Fruit fly (Drosophila melanogaster) whole organism, prepupa: ENCODE data around the gene ppk31.

Source experiments
- Blimp-1 ChIP-seq: fragments of 200-800 bp; sonication (Bioruptor generic); optimal IDR thresholded peaks from 3 replicates; lab custom pipeline; 2017; ENCODE audit warnings: missing biosample characterization, missing genetic modification characterization, mild to moderate bottlenecking, moderate library complexity, missing genetic modification reagents
- CG10631 ChIP-seq: fragments of 200-800 bp; sonication (Bioruptor generic); optimal IDR thresholded peaks from 2 replicates; lab custom pipeline; 2016; ENCODE audit warnings: missing biosample characterization, missing genetic modification characterization
- CG10669 ChIP-seq: fragments of 200-800 bp; sonication (Bioruptor generic); optimal IDR thresholded peaks from 3 replicates; lab custom pipeline; 2018; ENCODE audit warnings: missing biosample characterization, mild to moderate bottlenecking, missing genetic modification characterization, moderate library complexity
- CG11294 ChIP-seq: fragments of 200-800 bp; sonication (Bioruptor generic); IDR thresholded peaks from 2 replicates; pipeline ENCODE4 v1.3.6; 2022; ENCODE audit warnings: missing biosample characterization, missing genetic modification characterization
- CG11762 ChIP-seq: fragments of 200-800 bp; sonication (Bioruptor generic); optimal IDR thresholded peaks from 3 replicates; lab custom pipeline; 2016; ENCODE audit warnings: missing biosample characterization, missing genetic modification characterization; ENCODE audit not compliant: insufficient read depth
- CG15336 ChIP-seq: fragments of 200-800 bp; sonication (Bioruptor generic); IDR thresholded peaks from 2 replicates; pipeline ENCODE4 v1.3.6; 2022; ENCODE audit warnings: missing biosample characterization, missing genetic modification characterization
- CG1621 ChIP-seq: fragments of 200-800 bp; sonication (Bioruptor generic); optimal IDR thresholded peaks from 3 replicates; lab custom pipeline; 2018; ENCODE audit warnings: missing biosample characterization, mild to moderate bottlenecking, missing genetic modification characterization
- CG16779 ChIP-seq: fragments of 200-800 bp; sonication (Bioruptor generic); optimal IDR thresholded peaks from 3 replicates; lab custom pipeline; 2017; ENCODE audit warnings: missing biosample characterization, mild to moderate bottlenecking, missing genetic modification characterization
- CG32006 ChIP-seq: fragments of 200-800 bp; sonication (Bioruptor generic); optimal IDR thresholded peaks from 3 replicates; lab custom pipeline; 2017; ENCODE audit warnings: missing biosample characterization, mild to moderate bottlenecking, missing genetic modification characterization
- CG34406 ChIP-seq: fragments of 200-800 bp; sonication (Bioruptor generic); optimal IDR thresholded peaks from 3 replicates; lab custom pipeline; 2016; ENCODE audit warnings: missing biosample characterization, missing genetic modification characterization
- CG3919 ChIP-seq: fragments of 200-800 bp; sonication (Bioruptor generic); optimal IDR thresholded peaks from 3 replicates; lab custom pipeline; 2016; ENCODE audit warnings: missing biosample characterization, missing genetic modification characterization
- CG6808 ChIP-seq: fragments of 200-800 bp; sonication (Bioruptor generic); optimal IDR thresholded peaks from 3 replicates; lab custom pipeline; 2017; ENCODE audit warnings: missing biosample characterization, missing genetic modification characterization, mild to moderate bottlenecking, moderate library complexity, missing genetic modification reagents
- CG6854 ChIP-seq: fragments of 200-800 bp; sonication (Bioruptor generic); optimal IDR thresholded peaks from 2 replicates; lab custom pipeline; 2017; ENCODE audit warnings: missing biosample characterization, mild to moderate bottlenecking, missing genetic modification characterization
- CG7368 ChIP-seq: fragments of 200-800 bp; sonication (Bioruptor generic); optimal IDR thresholded peaks from 3 replicates; lab custom pipeline; 2016; ENCODE audit warnings: missing biosample characterization, missing genetic modification characterization
- CG8119 ChIP-seq: fragments of 200-800 bp; sonication (Bioruptor generic); IDR thresholded peaks from 3 replicates; pipeline ENCODE4 v1.3.6; 2022; ENCODE audit warnings: missing biosample characterization, missing genetic modification characterization
- CG8319 ChIP-seq: fragments of 200-800 bp; sonication (Bioruptor generic); optimal IDR thresholded peaks from 3 replicates; lab custom pipeline; 2016; ENCODE audit warnings: missing biosample characterization, missing genetic modification characterization
- CG9139 ChIP-seq: fragments of 200-800 bp; sonication (Bioruptor generic); optimal IDR thresholded peaks from 3 replicates; lab custom pipeline; 2017; ENCODE audit warnings: missing biosample characterization, mild to moderate bottlenecking, missing genetic modification characterization
- Eip93F ChIP-seq: fragments of 200-800 bp; sonication (Bioruptor generic); optimal IDR thresholded peaks from 2 replicates; lab custom pipeline; 2016; ENCODE audit warnings: missing biosample characterization, mild to moderate bottlenecking, missing genetic modification characterization
- Ets21C ChIP-seq: fragments of 200-800 bp; sonication (Bioruptor generic); optimal IDR thresholded peaks from 3 replicates; lab custom pipeline; 2016; ENCODE audit warnings: missing biosample characterization, missing genetic modification characterization
- Ets96B ChIP-seq: fragments of 200-800 bp; optimal IDR thresholded peaks from 2 replicates; lab custom pipeline; 2019; ENCODE audit warnings: missing biosample characterization, mild to moderate bottlenecking, missing genetic modification characterization, moderate library complexity
- Gug ChIP-seq: fragments of 200-800 bp; sonication (Bioruptor generic); IDR thresholded peaks from 2 replicates; pipeline ENCODE4 v1.3.6; 2022; ENCODE audit warnings: missing biosample characterization, missing genetic modification characterization
- Hr38 ChIP-seq: sonication (Bioruptor generic); optimal IDR thresholded peaks from 2 replicates; lab custom pipeline; 2016; ENCODE audit warnings: missing biosample characterization, missing genetic modification characterization
- Hr39 ChIP-seq: fragments of 200-800 bp; sonication (Bioruptor generic); optimal IDR thresholded peaks from 2 replicates; lab custom pipeline; 2016; ENCODE audit warnings: missing biosample characterization, missing genetic modification characterization
- Hr4 ChIP-seq: fragments of 200-800 bp; sonication (Bioruptor generic); optimal IDR thresholded peaks from 3 replicates; lab custom pipeline; 2016; ENCODE audit warnings: missing biosample characterization, missing genetic modification characterization
- Lpt ChIP-seq: fragments of 200-800 bp; sonication (Bioruptor generic); optimal IDR thresholded peaks from 3 replicates; lab custom pipeline; 2016; ENCODE audit warnings: missing biosample characterization, missing genetic modification characterization
- Met ChIP-seq: fragments of 200-800 bp; sonication (Bioruptor generic); optimal IDR thresholded peaks from 3 replicates; lab custom pipeline; 2016; ENCODE audit warnings: missing biosample characterization, missing genetic modification characterization
- Smox ChIP-seq: fragments of 200-800 bp; sonication (Bioruptor generic); optimal IDR thresholded peaks from 3 replicates; lab custom pipeline; 2016; ENCODE audit warnings: missing biosample characterization, missing genetic modification characterization
- Sox15 ChIP-seq: fragments of 200-800 bp; sonication (Bioruptor generic); optimal IDR thresholded peaks from 3 replicates; lab custom pipeline; 2016; ENCODE audit warnings: missing biosample characterization, missing genetic modification characterization
- achi ChIP-seq: fragments of 200-800 bp; sonication (Bioruptor generic); optimal IDR thresholded peaks from 3 replicates; lab custom pipeline; 2016; ENCODE audit warnings: missing biosample characterization, missing genetic modification characterization
- acj6 ChIP-seq: fragments of 200-800 bp; sonication (Bioruptor generic); optimal IDR thresholded peaks from 3 replicates; lab custom pipeline; 2016; ENCODE audit warnings: missing biosample characterization, missing genetic modification characterization
- cyc ChIP-seq: fragments of 200-800 bp; sonication (Bioruptor generic); optimal IDR thresholded peaks from 3 replicates; lab custom pipeline; 2016; ENCODE audit warnings: missing biosample characterization, missing genetic modification characterization
- dac ChIP-seq: fragments of 200-800 bp; sonication (Bioruptor generic); optimal IDR thresholded peaks from 2 replicates; lab custom pipeline; 2017; ENCODE audit warnings: missing biosample characterization, mild to moderate bottlenecking, missing genetic modification characterization
- dsx ChIP-seq: fragments of 200-800 bp; optimal IDR thresholded peaks from 3 replicates; lab custom pipeline; 2019; ENCODE audit warnings: missing biosample characterization, mild to moderate bottlenecking, missing genetic modification characterization, moderate library complexity; ENCODE audit not compliant: poor library complexity, severe bottlenecking
- eg ChIP-seq: fragments of 200-800 bp; sonication (Bioruptor generic); IDR thresholded peaks from 3 replicates; pipeline ENCODE4 v1.3.6; 2022; ENCODE audit warnings: missing biosample characterization, missing genetic modification characterization
- lz ChIP-seq: fragments of 200-800 bp; sonication (Bioruptor generic); optimal IDR thresholded peaks from 3 replicates; lab custom pipeline; 2016; ENCODE audit warnings: missing biosample characterization, missing genetic modification characterization
- pdm3 ChIP-seq: fragments of 200-800 bp; sonication (Bioruptor generic); optimal IDR thresholded peaks from 3 replicates; lab custom pipeline; 2016; ENCODE audit warnings: missing biosample characterization, missing genetic modification characterization
- salr ChIP-seq, 2 experiments: fragments of 200-800 bp; sonication (Bioruptor generic); optimal IDR thresholded peaks; 3 replicates each; lab custom pipeline; 2016 to 2018; ENCODE audit warnings: missing biosample characterization in 2 of 2, missing genetic modification characterization in 2 of 2, mild to moderate bottlenecking in 1 of 2
- spab ChIP-seq: fragments of 200-800 bp; sonication (Bioruptor generic); optimal IDR thresholded peaks from 2 replicates; lab custom pipeline; 2017; ENCODE audit warnings: missing biosample characterization, mild to moderate bottlenecking, missing genetic modification characterization, missing genetic modification reagents
- ss ChIP-seq, 2 experiments: fragments of 200-800 bp; sonication (Bioruptor generic); optimal IDR thresholded peaks; 2 replicates in 1 of 2; 3 replicates in 1 of 2; lab custom pipeline; 2017 to 2018; ENCODE audit warnings: mild to moderate bottlenecking in 2 of 2, missing biosample characterization in 2 of 2, missing genetic modification characterization in 2 of 2, moderate library complexity in 1 of 2
- svp ChIP-seq: fragments of 200-800 bp; sonication (Bioruptor generic); peaks from one replicate; lab custom pipeline; 2016; ENCODE audit warnings: missing biosample characterization, missing genetic modification characterization
- topi ChIP-seq: fragments of 200-800 bp; sonication (Bioruptor generic); optimal IDR thresholded peaks from 3 replicates; lab custom pipeline; 2016; ENCODE audit warnings: missing biosample characterization, missing genetic modification characterization
- vri ChIP-seq: fragments of 200-800 bp; sonication (Bioruptor generic); optimal IDR thresholded peaks from 3 replicates; lab custom pipeline; 2016; ENCODE audit warnings: missing biosample characterization, mild to moderate bottlenecking, missing genetic modification characterization

ppk31 gene

dm6 chr3R:27150685-27151515 lies 12.0 kb upstream of the ppk31 start, which contains the start of gene CG6051 (continued):
- TF ChIP-seq CG10631 (GFP tag; lab: Kevin White, UChicago) (peak; percentile 41), CG8319 (GFP tag; lab: Kevin White, UChicago) (no peak), CG11762 (GFP tag; lab: Kevin White, UChicago) (no peak), CG32006 (peak; percentile 62), cyc (GFP tag; lab: Kevin White, UChicago) (peak; percentile 44), Hr39 (GFP tag; lab: Kevin White, UChicago) (peak; percentile 48), CG6808 (GFP tag; lab: Kevin White, UChicago) (peak; percentile 21), CG16779 (tag; lab: Kevin White, UChicago) (peak; percentile 37), achi (GFP tag; lab: Kevin White, UChicago) (peak; percentile 37), vri (GFP tag; lab: Kevin White, UChicago) (peak; percentile 36), Hr4 (GFP tag; lab: Kevin White, UChicago) (peak; percentile 54), acj6 (GFP tag; lab: Kevin White, UChicago) (peak; percentile 42), spab (GFP tag; lab: Kevin White, UChicago) (no peak), eg (no peak), svp (GFP tag; lab: Kevin White, UChicago) (peak; percentile 84), Blimp-1 (GFP tag; lab: Kevin White, UChicago) (no peak), Smox (peak; percentile 41), Met (no peak), CG11294 (GFP tag; lab: Robert Waterston, UW) (no peak), Lpt (no peak), CG9139 (GFP tag; lab: Kevin White, UChicago) (no peak), lz (GFP tag; lab: Kevin White, UChicago) (peak; percentile 58), Sox15 (GFP tag; lab: Kevin White, UChicago) (peak; percentile 34)

dm6 chr3R:27151516-27151823 lies 11.5 kb upstream of the ppk31 start, which contains the start of gene Men-b:
TSS of gene Men-b (plus strand) at chr3R:27151662.
- no peak for TF ChIP-seq CG16779 (tag; lab: Kevin White, UChicago)
- peak; percentile 100 for TF ChIP-seq CG1621 (tag; lab: Kevin White, UChicago)
- no peak for TF ChIP-seq CG6854 (GFP tag; lab: Kevin White, UChicago)

- TF ChIP-seq Gug = peak; percentile 17; the same call in 1 of the 2 replicates
- TF ChIP-seq CG10669 (GFP tag; lab: Kevin White, UChicago) = peak; percentile 22
- TF ChIP-seq CG6854 (GFP tag; lab: Kevin White, UChicago) = no peak
- TF ChIP-seq Ets96B (tag; lab: Kevin White, UChicago) = no peak
- no peak for TF ChIP-seq dac
- peak; percentile 55 for TF ChIP-seq Ets21C
- TF ChIP-seq spab (GFP tag; lab: Kevin White, UChicago) = no peak
- no peak for TF ChIP-seq ss (GFP tag; optimal IDR thresholded peaks at IDR 0.05; lab: Kevin White, UChicago)
- TF ChIP-seq Met = peak; percentile 81
- TF ChIP-seq acj6 (GFP tag; lab: Kevin White, UChicago) = peak; percentile 35
- no peak for TF ChIP-seq Eip93F
- TF ChIP-seq Hr38 = no peak
- TF ChIP-seq CG15336 (GFP tag; lab: Robert Waterston, UW) = peak; percentile 55
- no peak for TF ChIP-seq CG7368
- no peak for TF ChIP-seq Lpt
- 0 out of 3 replicates have a peak, but pooled peaks have one; percentile 36 for TF ChIP-seq CG8119 (GFP tag; lab: Robert Waterston, UW)
- TF ChIP-seq CG3919 (GFP tag; lab: Kevin White, UChicago) = peak; percentile 32
- peak; percentile 57 for TF ChIP-seq Smox
- TF ChIP-seq CG6808 (GFP tag; lab: Kevin White, UChicago) = no peak
- no peak for TF ChIP-seq CG11762 (GFP tag; lab: Kevin White, UChicago)
- no peak for TF ChIP-seq CG16779 (tag; lab: Kevin White, UChicago)
- TF ChIP-seq dsx (GFP tag; lab: Kevin White, UChicago) = no peak
- TF ChIP-seq svp (GFP tag; lab: Kevin White, UChicago) = peak; percentile 95
- peak; percentile 67 for TF ChIP-seq CG34406
- peak; percentile 77 for TF ChIP-seq lz (GFP tag; lab: Kevin White, UChicago)
- TF ChIP-seq pdm3 (GFP tag; lab: Kevin White, UChicago) = peak; percentile 56
- peak; percentile 23 for TF ChIP-seq Sox15 (GFP tag; lab: Kevin White, UChicago)
- TF ChIP-seq cyc (GFP tag; lab: Kevin White, UChicago) = peak; percentile 50
- peak; percentile 78 for TF ChIP-seq topi
- TF ChIP-seq CG8319 (GFP tag; lab: Kevin White, UChicago) = no peak
- TF ChIP-seq salr (GFP tag; optimal IDR thresholded peaks at IDR 0.05; lab: Kevin White, UChicago) = no peak
These were observed 10.6 kb upstream of the ppk31 start for dm6 chr3R:27152129-27152968.
